Fruit fly (Drosophila melanogaster): ENCODE measurements around the gene REPTOR-BP.

The REPTOR-BP gene

DNA sequence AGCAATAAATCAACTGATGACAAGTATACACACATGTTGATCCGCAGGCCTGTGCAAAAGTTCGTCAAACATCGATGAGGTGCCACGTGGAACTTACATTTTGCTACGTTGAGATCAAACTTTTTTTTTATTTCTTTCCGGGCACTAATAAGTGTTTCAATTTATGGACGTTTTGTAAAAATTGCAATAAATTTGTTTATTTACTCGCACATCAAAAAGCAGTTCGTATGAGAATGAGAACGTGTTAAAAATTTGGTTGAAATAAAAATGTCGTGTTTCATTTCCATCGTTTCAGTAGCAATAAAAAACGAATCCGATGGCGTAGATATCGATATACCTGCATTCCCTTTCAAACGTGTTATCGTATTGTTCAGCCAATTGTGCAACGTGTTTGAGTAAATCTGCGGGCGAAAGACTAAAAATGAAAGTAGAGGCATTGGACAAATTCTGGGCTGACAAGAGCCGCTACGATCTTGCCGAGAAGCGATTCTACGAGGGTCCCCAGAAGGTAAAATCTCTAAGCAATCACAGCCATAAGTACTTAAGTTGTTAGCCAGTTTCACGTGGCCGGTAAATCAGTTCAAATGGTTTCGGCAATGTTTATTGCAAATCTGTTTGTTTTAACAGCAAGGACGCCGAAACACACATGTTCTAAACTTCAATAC is 31.6 kb upstream of the REPTOR-BP start, which contains the start of gene eEF1delta (continued):
- TF ChIP-seq dan (GFP tag; IDR thresholded peaks at IDR 0.05) (no peak), so (GFP tag; IDR thresholded peaks at IDR 0.05) (no peak), HLHmδ (GFP tag; optimal IDR thresholded peaks at IDR 0.05) (no peak), croc (GFP tag; conservative IDR thresholded peaks at IDR 0.05) (no peak), Jarid2 (GFP tag; optimal IDR thresholded peaks at IDR 0.05) (no peak), psq (GFP tag; optimal IDR thresholded peaks at IDR 0.05) (no peak), CG11093 (GFP tag; IDR thresholded peaks at IDR 0.05) (no peak), danr (GFP tag; IDR thresholded peaks at IDR 0.05) (no peak), CG30020 (tag; optimal IDR thresholded peaks at IDR 0.05) (peak; percentile 97), lola (GFP tag; optimal IDR thresholded peaks at IDR 0.05) (no peak), twi (tag; optimal IDR thresholded peaks at IDR 0.05) (no peak), CG10543 (GFP tag; optimal IDR thresholded peaks at IDR 0.05) (no peak), amos (GFP tag; IDR thresholded peaks at IDR 0.05; ENCODE audit: partially characterized antibody) (no peak; the same call in 1 of the 2 replicates), en (GFP tag; optimal IDR thresholded peaks at IDR 0.05) (no peak), CG13296 (GFP tag; optimal IDR thresholded peaks at IDR 0.05) (no peak), ERR (GFP tag; optimal IDR thresholded peaks at IDR 0.05) (no peak), CG8359 (GFP tag; optimal IDR thresholded peaks at IDR 0.05; ENCODE audit: borderline replicate concordance) (no peak), slbo (GFP tag; IDR thresholded peaks at IDR 0.05) (peak; percentile 21; the same call in 1 of the 2 replicates), Ada2b (GFP tag; IDR thresholded peaks at IDR 0.05) (no peak), klu (GFP tag; IDR thresholded peaks at IDR 0.05) (no peak), cwo (GFP tag; optimal IDR thresholded peaks at IDR 0.05) (no peak), fd3F (GFP tag; optimal IDR thresholded peaks at IDR 0.05) (no peak), lov (optimal IDR thresholded peaks at IDR 0.05) (no peak), lov (GFP tag; IDR thresholded peaks at IDR 0.05) (no peak), fru (optimal IDR thresholded peaks at IDR 0.05) (no peak), CG11247 (GFP tag; IDR thresholded peaks at IDR 0.05) (no peak), sim (GFP tag; IDR thresholded peaks at IDR 0.05) (no peak), Nf-YB (GFP tag; optimal IDR thresholded peaks at IDR 0.05) (no peak), CHES-1-like (GFP tag; optimal IDR thresholded peaks at IDR 0.05) (no peak), fd64A (GFP tag; optimal IDR thresholded peaks at IDR 0.05) (no peak), phol (tag; optimal IDR thresholded peaks at IDR 0.05) (peak; percentile 44), CG2889 (GFP tag; IDR thresholded peaks at IDR 0.05) (no peak), scrt (GFP tag; optimal IDR thresholded peaks at IDR 0.05) (no peak), bowl (GFP tag; IDR thresholded peaks at IDR 0.05) (no peak), wdn (GFP tag; IDR thresholded peaks at IDR 0.05) (no peak), CG34422 (GFP tag; IDR thresholded peaks at IDR 0.05) (peak; percentile 37; the same call in 1 of the 3 replicates), Aef1 (GFP tag; IDR thresholded peaks at IDR 0.05) (no peak), Sin3A (optimal IDR thresholded peaks at IDR 0.05) (peak; percentile 18), onecut (GFP tag; IDR thresholded peaks at IDR 0.05) (no peak), grau (tag; optimal IDR thresholded peaks at IDR 0.05) (no peak), Chrac-16 (GFP tag; optimal IDR thresholded peaks at IDR 0.05) (no peak), Rfx (GFP tag; IDR thresholded peaks at IDR 0.05) (no peak), pfk (GFP tag; optimal IDR thresholded peaks at IDR 0.05) (peak; percentile 91), CG43689 (GFP tag; IDR thresholded peaks at IDR 0.05) (no peak), Dp (GFP tag; optimal IDR thresholded peaks at IDR 0.05) (no peak), GATAe (GFP tag; conservative IDR thresholded peaks at IDR 0.05) (no peak), CG11085 (GFP tag; IDR thresholded peaks at IDR 0.05) (no peak), jing (GFP tag; optimal IDR thresholded peaks at IDR 0.05) (no peak), Doc3 (GFP tag; IDR thresholded peaks at IDR 0.05; ENCODE audit: partially characterized antibody) (no peak), vvl (GFP tag; IDR thresholded peaks at IDR 0.05) (no peak), Lhr (GFP tag; optimal IDR thresholded peaks at IDR 0.05) (no peak), ems (GFP tag; optimal IDR thresholded peaks at IDR 0.05) (no peak)
